Worm (Caenorhabditis elegans): Measurements from ENCODE around the gene smc-5.

- TF ChIP-seq ztf-29 (GFP tag; IDR thresholded peaks at IDR 0.05) (no peak), tab-1 (GFP tag; IDR thresholded peaks at IDR 0.05) (no peak)
These were observed 40.4 kb upstream of the smc-5 start for ce11 chrII:5021518-5021917.

All from whole organism, midembryonic.